Worm (Caenorhabditis elegans) whole organism, young adult: ENCODE measurements around the gene str-102.

Experiments used
- B0019.2 ChIP-seq: fragments of 200-800 bp; sonication (Bioruptor generic); conservative IDR thresholded peaks from 2 replicates; pipeline ENCODE4 v1.3.6; 2022; ENCODE audit warnings: missing genetic modification reagents, missing genetic modification characterization, missing compliant biosample characterization
- ceh-27 ChIP-seq: fragments of 200-800 bp; sonication (Bioruptor generic); optimal IDR thresholded peaks from 2 replicates; lab custom pipeline; 2018; ENCODE audit warnings: mild to moderate bottlenecking, missing genetic modification characterization, moderate library complexity, missing compliant biosample characterization
- let-526 ChIP-seq: fragments of 200-800 bp; sonication (Bioruptor generic); IDR thresholded peaks from 2 replicates; pipeline ENCODE4 v1.3.6; 2022; ENCODE audit warnings: missing genetic modification reagents, missing genetic modification characterization, missing compliant biosample characterization
- mel-28 ChIP-seq: sonication (generic microtip); optimal IDR thresholded peaks from 2 replicates; lab custom pipeline; 2016; ENCODE audit warnings: borderline replicate concordance, mild to moderate bottlenecking, missing genetic modification characterization, missing compliant biosample characterization
- unc-62 ChIP-seq: fragments of 150-350 bp; optimal IDR thresholded peaks from 2 replicates; lab custom pipeline; 2014; ENCODE audit warnings: missing biosample characterization, missing genetic modification reagents, missing genetic modification characterization

DNA sequence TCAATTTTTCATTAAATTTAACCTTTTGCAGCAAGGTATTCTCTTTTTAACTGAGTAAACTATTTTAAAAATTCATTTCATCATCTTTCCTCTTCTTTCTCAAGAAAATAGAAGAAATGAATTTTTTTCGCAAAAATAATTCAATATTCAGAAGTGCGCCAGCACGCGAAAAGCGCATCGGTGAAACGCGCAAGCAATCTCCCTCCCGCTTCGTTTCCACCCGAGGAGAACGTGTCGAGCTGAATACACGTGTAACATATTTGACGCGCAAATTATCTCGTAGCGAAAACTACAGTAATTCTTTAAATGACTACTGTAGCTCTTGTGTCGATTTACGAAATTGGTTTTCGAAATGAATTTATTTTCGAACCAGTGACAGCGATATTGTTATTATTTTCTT is 7.2 kb downstream of the str-102 start:
- TF ChIP-seq let-526 (GFP tag; lab: Robert Waterston, UW) = no peak
- TF ChIP-seq mel-28 (tag; lab: Kevin White, UChicago) = no peak
- no peak for TF ChIP-seq unc-62 (GFP tag; lab: Kevin White, UChicago)
- TF ChIP-seq B0019.2 = no peak
- TF ChIP-seq ceh-27 (GFP tag; lab: Kevin White, UChicago) = no peak
